Fruit fly (Drosophila melanogaster): ENCODE data around the gene CG3706.

CG3706 gene

dm6 chrX:948285-948556 is 15.9 kb upstream of the CG3706 start (continued):
- TF ChIP-seq dimm (GFP tag; IDR thresholded peaks at IDR 0.05) (no peak), CG13296 (GFP tag; optimal IDR thresholded peaks at IDR 0.05) (no peak), Xbp1 (GFP tag; optimal IDR thresholded peaks at IDR 0.05) (peak; percentile 0), dysf (GFP tag; IDR thresholded peaks at IDR 0.05) (peak; percentile 68), Nf-YB (GFP tag; optimal IDR thresholded peaks at IDR 0.05) (no peak), CG9609 (GFP tag; optimal IDR thresholded peaks at IDR 0.05) (no peak), Dip2 (GFP tag; IDR thresholded peaks at IDR 0.05) (no peak), unc-4 (GFP tag; IDR thresholded peaks at IDR 0.05; ENCODE audit: partially characterized antibody) (no peak), stwl (tag; optimal IDR thresholded peaks at IDR 0.05) (no peak), CG8089 (GFP tag; optimal IDR thresholded peaks at IDR 0.05) (no peak), wek (GFP tag; optimal IDR thresholded peaks at IDR 0.05) (no peak), Lim3 (GFP tag; IDR thresholded peaks at IDR 0.05) (no peak), CG14050 (GFP tag; IDR thresholded peaks at IDR 0.05) (no peak), ind (GFP tag; optimal IDR thresholded peaks at IDR 0.05) (peak; percentile 6), Taf1 (GFP tag; IDR thresholded peaks at IDR 0.05) (0 out of 2 replicates have a peak, but pooled peaks have one; percentile 17), CG9876 (GFP tag; optimal IDR thresholded peaks at IDR 0.05) (no peak), D19A (tag; optimal IDR thresholded peaks at IDR 0.05) (no peak), CG10543 (GFP tag; optimal IDR thresholded peaks at IDR 0.05) (no peak), fd3F (GFP tag; optimal IDR thresholded peaks at IDR 0.05) (no peak), grau (tag; optimal IDR thresholded peaks at IDR 0.05) (peak; percentile 79), CG9797 (GFP tag; optimal IDR thresholded peaks at IDR 0.05) (no peak), CG4854 (GFP tag; optimal IDR thresholded peaks at IDR 0.05) (no peak), Poxn (GFP tag; IDR thresholded peaks at IDR 0.05) (no peak), CG18764 (GFP tag; optimal IDR thresholded peaks at IDR 0.05) (no peak), stc (GFP tag; IDR thresholded peaks at IDR 0.05) (no peak), oc (tag; optimal IDR thresholded peaks at IDR 0.05) (no peak), Fer2 (tag; optimal IDR thresholded peaks at IDR 0.05) (no peak), sens-2 (GFP tag; IDR thresholded peaks at IDR 0.05) (no peak), knrl (GFP tag; IDR thresholded peaks at IDR 0.05; ENCODE audit: partially characterized antibody) (no peak), CG17361 (GFP tag; IDR thresholded peaks at IDR 0.05) (no peak), CG30431 (GFP tag; optimal IDR thresholded peaks at IDR 0.05) (no peak), CG10462 (GFP tag; optimal IDR thresholded peaks at IDR 0.05) (no peak), Dip3 (GFP tag; optimal IDR thresholded peaks at IDR 0.05) (no peak), row (GFP tag; IDR thresholded peaks at IDR 0.05) (peak; percentile 73), C15 (GFP tag; IDR thresholded peaks at IDR 0.05) (no peak), CG17359 (tag; optimal IDR thresholded peaks at IDR 0.05) (no peak), MESR4 (GFP tag; optimal IDR thresholded peaks at IDR 0.05) (no peak), pum (GFP tag; optimal IDR thresholded peaks at IDR 0.05) (no peak), salm (tag; optimal IDR thresholded peaks at IDR 0.05) (no peak), CG16863 (GFP tag; optimal IDR thresholded peaks at IDR 0.05) (no peak), caup (GFP tag; optimal IDR thresholded peaks at IDR 0.05; ENCODE audit: severe bottlenecking) (no peak), Dref (GFP tag; IDR thresholded peaks at IDR 0.05) (no peak), CG6765 (GFP tag; optimal IDR thresholded peaks at IDR 0.05) (no peak), pnt (GFP tag; optimal IDR thresholded peaks at IDR 0.05) (no peak), CG17612 (GFP tag; IDR thresholded peaks at IDR 0.05) (0 out of 2 replicates have a peak, but pooled peaks have one; percentile 8), CG3281 (GFP tag; optimal IDR thresholded peaks at IDR 0.05) (no peak), bowl (GFP tag; IDR thresholded peaks at IDR 0.05) (no peak), TFAM (GFP tag; optimal IDR thresholded peaks at IDR 0.05) (no peak), bsh (GFP tag; optimal IDR thresholded peaks at IDR 0.05) (no peak), klu (GFP tag; IDR thresholded peaks at IDR 0.05) (no peak), CG12155 (GFP tag; optimal IDR thresholded peaks at IDR 0.05) (no peak), nerfin-2 (GFP tag; IDR thresholded peaks at IDR 0.05; ENCODE audit: partially characterized antibody) (no peak), Six4 (GFP tag; optimal IDR thresholded peaks at IDR 0.05) (no peak)

Data from whole organism, embryonic.